Fruit fly (Drosophila melanogaster) whole organism, wandering third instar larva: ENCODE data around the gene CG43678.

Experiments used
- CrebA ChIP-seq: fragments of 200-800 bp; sonication (Bioruptor generic); optimal IDR thresholded peaks from 2 replicates; lab custom pipeline; 2016; ENCODE audit warnings: missing biosample characterization, mild to moderate bottlenecking, missing genetic modification characterization, borderline replicate concordance
- Dfd ChIP-seq: fragments of >200 bp; optimal IDR thresholded peaks from 2 replicates; lab custom pipeline; 2017; ENCODE audit warnings: missing biosample characterization, missing genetic modification characterization
- Hr83 ChIP-seq: fragments of 200-300 bp; sonication (Bioruptor generic); optimal IDR thresholded peaks from 2 replicates; lab custom pipeline; 2016; ENCODE audit warnings: missing biosample characterization, mild to moderate bottlenecking, missing genetic modification characterization, moderate library complexity; ENCODE audit not compliant: poor library complexity, severe bottlenecking
- psq ChIP-seq: fragments of 200-800 bp; sonication (Bioruptor generic); optimal IDR thresholded peaks from 3 replicates; lab custom pipeline; 2017; ENCODE audit warnings: missing biosample characterization, mild to moderate bottlenecking, missing genetic modification characterization, moderate library complexity
- rgr ChIP-seq: fragments of 200-800 bp; sonication (Bioruptor generic); optimal IDR thresholded peaks from 3 replicates; lab custom pipeline; 2016; ENCODE audit warnings: missing biosample characterization, mild to moderate bottlenecking, missing genetic modification characterization
- sv ChIP-seq: fragments of 200-800 bp; sonication (Bioruptor generic); optimal IDR thresholded peaks from 3 replicates; lab custom pipeline; 2016; ENCODE audit warnings: missing biosample characterization, missing genetic modification characterization
- woc ChIP-seq: sonication (Bioruptor generic); optimal IDR thresholded peaks from 2 replicates; lab custom pipeline; 2016; ENCODE audit warnings: missing biosample characterization, mild to moderate bottlenecking, missing genetic modification characterization

DNA sequence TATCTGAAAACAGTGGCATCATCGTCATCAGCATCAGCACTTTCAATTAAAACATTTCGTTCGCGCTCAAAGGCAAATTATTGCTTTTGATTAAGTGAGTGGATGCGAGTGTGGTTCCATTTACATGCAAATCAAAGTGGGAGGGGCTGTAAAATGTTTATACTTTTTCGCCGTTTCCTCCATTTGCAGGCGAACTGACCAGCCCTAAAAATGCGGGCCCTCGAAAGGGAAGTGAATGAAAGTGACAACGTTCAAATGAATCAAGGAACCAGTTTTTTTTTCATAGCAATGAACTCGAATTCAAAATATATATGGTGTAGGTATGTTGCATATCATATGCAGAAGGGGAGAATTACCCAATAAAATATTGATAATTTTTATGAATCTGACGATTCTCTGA, 38.7 kb downstream of the CG43678 start:
- TF ChIP-seq psq (GFP tag; lab: Kevin White, UChicago) (no peak), Hr83 (GFP tag; lab: Kevin White, UChicago) (no peak), Dfd (GFP tag; lab: Kevin White, UChicago) (no peak), sv (GFP tag; lab: Kevin White, UChicago) (no peak), rgr (GFP tag; lab: Kevin White, UChicago) (no peak), woc (no peak), CrebA (GFP tag; lab: Kevin White, UChicago) (no peak)
